Fruit fly (Drosophila melanogaster) whole organism, embryonic: ENCODE results near the gene gpp.

Source experiments
- CG6791 ChIP-seq: fragments of 200-800 bp; sonication (Bioruptor generic); IDR thresholded peaks from 3 replicates; pipeline ENCODE4 v1.3.6; 2022; ENCODE audit warnings: missing biosample characterization, missing genetic modification characterization; ENCODE audit not compliant: partially characterized antibody
- ERR ChIP-seq: fragments of 200-800 bp; sonication (Bioruptor generic); optimal IDR thresholded peaks from 2 replicates; lab custom pipeline; 2016; ENCODE audit warnings: missing biosample characterization, missing genetic modification characterization
- HHEX ChIP-seq: fragments of 200-800 bp; sonication (Bioruptor generic); optimal IDR thresholded peaks from 3 replicates; lab custom pipeline; 2017; ENCODE audit warnings: missing biosample characterization, mild to moderate bottlenecking, missing genetic modification characterization, missing genetic modification reagents
- Lhr ChIP-seq: fragments of 200-800 bp; sonication (Bioruptor generic); optimal IDR thresholded peaks from 3 replicates; lab custom pipeline; 2017; ENCODE audit warnings: mild to moderate bottlenecking, missing biosample characterization, missing genetic modification reagents, missing genetic modification characterization

Gene gpp

DNA sequence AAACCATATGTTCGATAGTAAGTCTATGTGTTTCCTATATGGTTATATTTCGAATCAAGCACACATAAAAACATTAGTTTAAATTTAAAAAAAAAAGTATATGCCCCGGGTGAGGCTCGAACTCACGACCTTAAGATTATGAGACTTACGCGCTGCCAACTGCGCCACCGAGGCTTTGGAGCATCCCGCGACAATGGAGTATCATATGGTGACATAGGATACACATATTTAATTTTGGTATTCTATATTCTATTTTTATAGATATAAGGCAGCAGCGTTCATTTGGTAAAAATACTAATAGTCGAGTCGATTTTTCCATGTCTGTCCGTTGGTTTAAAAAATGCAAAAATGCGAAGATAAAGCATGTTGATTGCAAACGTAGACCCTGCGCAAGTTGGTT, 89.3 kb downstream of the gpp start (continued):
- TF ChIP-seq CG6791 (GFP tag; lab: Robert Waterston, UW) (peak; percentile 76), Lhr (GFP tag; lab: Kevin White, UChicago) (no peak), HHEX (no peak), ERR (no peak)
